Fruit fly (Drosophila melanogaster) whole organism, embryonic: ENCODE data around the gene CG13113.

Experiments
- Aef1 ChIP-seq: fragments of 200-800 bp; sonication (Bioruptor generic); IDR thresholded peaks from 3 replicates; pipeline ENCODE4 v1.3.6; 2022; ENCODE audit warnings: missing biosample characterization, missing genetic modification characterization
- Awh ChIP-seq: fragments of 200-800 bp; sonication (Bioruptor generic); IDR thresholded peaks from 2 replicates; pipeline ENCODE4, ENCODE4 v1.3.6; 2022; ENCODE audit warnings: missing biosample characterization, missing genetic modification characterization
- BtbVII ChIP-seq: fragments of 200-800 bp; sonication (Bioruptor generic); optimal IDR thresholded peaks from 3 replicates; lab custom pipeline; 2017; ENCODE audit warnings: missing biosample characterization, mild to moderate bottlenecking, missing genetic modification characterization
- CG10147 ChIP-seq: fragments of 200-800 bp; sonication (Bioruptor generic); optimal IDR thresholded peaks from 2 replicates; lab custom pipeline; 2019; ENCODE audit warnings: missing biosample characterization, mild to moderate bottlenecking, missing genetic modification characterization, moderate library complexity
- CG10267 ChIP-seq: fragments of 200-800 bp; sonication (Bioruptor generic); optimal IDR thresholded peaks from 2 replicates; lab custom pipeline; 2018; ENCODE audit warnings: missing biosample characterization, mild to moderate bottlenecking, missing genetic modification characterization, moderate library complexity
- CG10274 ChIP-seq: fragments of 200-800 bp; sonication (Bioruptor generic); optimal IDR thresholded peaks from 3 replicates; lab custom pipeline; 2017; ENCODE audit warnings: missing biosample characterization, mild to moderate bottlenecking, missing genetic modification characterization
- CG10321 ChIP-seq: fragments of 200-800 bp; sonication (Bioruptor generic); IDR thresholded peaks from 2 replicates; pipeline ENCODE4 v1.3.6; 2022; ENCODE audit warnings: missing biosample characterization, missing genetic modification characterization
- CG12391 ChIP-seq: fragments of 200-800 bp; sonication (Bioruptor generic); optimal IDR thresholded peaks from 3 replicates; lab custom pipeline; 2018; ENCODE audit warnings: missing biosample characterization, mild to moderate bottlenecking, missing genetic modification characterization, moderate library complexity
- CG15601 ChIP-seq: fragments of 200-800 bp; sonication (Bioruptor generic); optimal IDR thresholded peaks from 3 replicates; lab custom pipeline; 2019; ENCODE audit warnings: missing biosample characterization, mild to moderate bottlenecking, missing genetic modification characterization, moderate library complexity
- CG17359 ChIP-seq: fragments of 200-800 bp; sonication (Bioruptor generic); optimal IDR thresholded peaks from 3 replicates; lab custom pipeline; 2018; ENCODE audit warnings: missing biosample characterization, mild to moderate bottlenecking, missing genetic modification characterization, moderate library complexity
- CG18011 ChIP-seq: fragments of 200-800 bp; sonication (Bioruptor generic); optimal IDR thresholded peaks from 2 replicates; lab custom pipeline; 2017; ENCODE audit warnings: missing biosample characterization, missing genetic modification characterization, mild to moderate bottlenecking, moderate library complexity, missing genotype
- CG18599 ChIP-seq: fragments of 200-800 bp; sonication (Bioruptor generic); optimal IDR thresholded peaks from 3 replicates; lab custom pipeline; 2017; ENCODE audit warnings: missing biosample characterization, missing genetic modification characterization, mild to moderate bottlenecking, moderate library complexity, missing genetic modification reagents
- CG3281 ChIP-seq: fragments of 200-800 bp; sonication (Bioruptor generic); optimal IDR thresholded peaks from 3 replicates; lab custom pipeline; 2017; ENCODE audit warnings: missing biosample characterization, mild to moderate bottlenecking, missing genetic modification characterization
- CG33213 ChIP-seq: fragments of 200-800 bp; sonication (Bioruptor generic); optimal IDR thresholded peaks from 3 replicates; lab custom pipeline; 2016; ENCODE audit warnings: missing biosample characterization, missing genetic modification characterization
- CG33557 ChIP-seq: fragments of 200-800 bp; sonication (Bioruptor generic); optimal IDR thresholded peaks from 2 replicates; lab custom pipeline; 2019; ENCODE audit warnings: missing biosample characterization, mild to moderate bottlenecking, missing genetic modification characterization, moderate library complexity
- CG5180 ChIP-seq: fragments of 200-800 bp; sonication (Bioruptor generic); optimal IDR thresholded peaks from 3 replicates; lab custom pipeline; 2017; ENCODE audit warnings: missing biosample characterization, missing genetic modification characterization, mild to moderate bottlenecking, moderate library complexity, missing genetic modification reagents
- CG6175 ChIP-seq: fragments of 200-800 bp; sonication (Bioruptor generic); IDR thresholded peaks from 3 replicates; pipeline ENCODE4 v1.3.6; 2022; ENCODE audit warnings: missing biosample characterization, missing genetic modification characterization
- CG6813 ChIP-seq: fragments of 200-800 bp; sonication (Bioruptor generic); optimal IDR thresholded peaks from 2 replicates; lab custom pipeline; 2017; ENCODE audit warnings: missing biosample characterization, missing genetic modification characterization, mild to moderate bottlenecking, moderate library complexity, missing genetic modification reagents
- CG7745 ChIP-seq: fragments of 200-800 bp; sonication (Bioruptor generic); optimal IDR thresholded peaks from 2 replicates; lab custom pipeline; 2018; ENCODE audit warnings: missing biosample characterization, mild to moderate bottlenecking, missing genetic modification characterization, moderate library complexity
- CG8290 ChIP-seq, 3 experiments: fragments of 200-800 bp; sonication (Bioruptor generic); optimal IDR thresholded peaks; 2 replicates each; lab custom pipeline; 2016 to 2019; ENCODE audit warnings: missing biosample characterization in 3 of 3, missing genetic modification characterization in 3 of 3, mild to moderate bottlenecking in 2 of 3, moderate library complexity in 1 of 3
- CG8944 ChIP-seq: fragments of 200-800 bp; sonication (Bioruptor generic); optimal IDR thresholded peaks from 3 replicates; lab custom pipeline; 2016; ENCODE audit warnings: missing biosample characterization, missing genetic modification characterization
- Drgx ChIP-seq: fragments of 200-800 bp; sonication (Bioruptor generic); IDR thresholded peaks from 2 replicates; pipeline ENCODE4 v1.3.6; 2022; ENCODE audit warnings: missing biosample characterization, missing genetic modification characterization
- HHEX ChIP-seq: fragments of 200-800 bp; sonication (Bioruptor generic); optimal IDR thresholded peaks from 3 replicates; lab custom pipeline; 2017; ENCODE audit warnings: missing biosample characterization, mild to moderate bottlenecking, missing genetic modification characterization, missing genetic modification reagents
- HLH3B ChIP-seq: fragments of 200-800 bp; sonication (Bioruptor generic); IDR thresholded peaks from 2 replicates; pipeline ENCODE4 v1.3.6; 2022; ENCODE audit warnings: missing biosample characterization, missing genetic modification characterization
- Lpt ChIP-seq: fragments of >200 bp; optimal IDR thresholded peaks from 2 replicates; lab custom pipeline; 2018; ENCODE audit warnings: missing biosample characterization, missing genetic modification characterization
- MTF-1 ChIP-seq: fragments of 200-800 bp; sonication (Bioruptor generic); optimal IDR thresholded peaks from 2 replicates; lab custom pipeline; 2018; ENCODE audit warnings: missing biosample characterization, mild to moderate bottlenecking, missing genetic modification characterization, borderline replicate concordance
- Med ChIP-seq: fragments of 200-800 bp; sonication (Bioruptor generic); peaks from one replicate; lab custom pipeline; 2016; ENCODE audit warnings: missing biosample characterization, missing genetic modification characterization, mild to moderate bottlenecking, inconsistent platforms, moderate library complexity
- Oaz ChIP-seq: fragments of 200-800 bp; sonication (Bioruptor generic); IDR thresholded peaks from 2 replicates; pipeline ENCODE4 v1.3.6; 2022; ENCODE audit warnings: missing biosample characterization, missing genetic modification characterization
- Poxn ChIP-seq: fragments of 200-800 bp; sonication (Bioruptor generic); IDR thresholded peaks from 2 replicates; pipeline ENCODE4 v1.3.6; 2022; ENCODE audit warnings: missing biosample characterization, missing genetic modification characterization
- Rfx ChIP-seq: fragments of 200-800 bp; sonication (Bioruptor generic); IDR thresholded peaks from 2 replicates; pipeline ENCODE4 v1.3.6; 2022; ENCODE audit warnings: missing biosample characterization, missing genetic modification characterization
- Sin3A ChIP-seq: fragments of >200 bp; optimal IDR thresholded peaks from 2 replicates; lab custom pipeline; 2018
- Sox100B ChIP-seq: fragments of 200-800 bp; sonication (Bioruptor generic); optimal IDR thresholded peaks from 3 replicates; lab custom pipeline; 2018; ENCODE audit warnings: missing biosample characterization, mild to moderate bottlenecking, missing genetic modification characterization
- Trl ChIP-seq, 3 experiments: fragments of >200 bp in 2 of 3; fragments of 200-800 bp in 1 of 3; sonication (Bioruptor generic) in 1 of 3; optimal IDR thresholded peaks; 2 replicates in 1 of 3; 3 replicates in 2 of 3; lab custom pipeline; 2016 to 2017; ENCODE audit warnings: missing biosample characterization in 1 of 3, missing genetic modification characterization in 1 of 3
- YL-1 ChIP-seq: fragments of 200-800 bp; sonication (Bioruptor generic); optimal IDR thresholded peaks from 3 replicates; lab custom pipeline; 2017; ENCODE audit warnings: missing biosample characterization, mild to moderate bottlenecking, missing genetic modification characterization
- amos ChIP-seq: fragments of 200-800 bp; sonication (Bioruptor generic); IDR thresholded peaks from 2 replicates; pipeline ENCODE4 v1.3.6; 2022; ENCODE audit warnings: missing biosample characterization, missing genetic modification characterization; ENCODE audit not compliant: partially characterized antibody
- bigmax ChIP-seq: fragments of 200-800 bp; sonication (Bioruptor generic); optimal IDR thresholded peaks from 2 replicates; lab custom pipeline; 2018; ENCODE audit warnings: missing biosample characterization, mild to moderate bottlenecking, missing genetic modification characterization
- bowl ChIP-seq: fragments of 200-800 bp; sonication (Bioruptor generic); IDR thresholded peaks from 2 replicates; pipeline ENCODE4 v1.3.6; 2022; ENCODE audit warnings: missing biosample characterization, missing genetic modification characterization
- ci ChIP-seq: fragments of 200-800 bp; sonication (Bioruptor generic); IDR thresholded peaks from 3 replicates; pipeline ENCODE4 v1.3.6; 2022; ENCODE audit warnings: missing biosample characterization, missing genetic modification characterization
- fd102C ChIP-seq: fragments of 200-800 bp; sonication (Bioruptor generic); optimal IDR thresholded peaks from 2 replicates; lab custom pipeline; 2018; ENCODE audit warnings: missing biosample characterization, mild to moderate bottlenecking, missing genetic modification characterization, moderate library complexity
- fd3F ChIP-seq: fragments of 200-800 bp; sonication (Bioruptor generic); optimal IDR thresholded peaks from 2 replicates; lab custom pipeline; 2018; ENCODE audit warnings: missing biosample characterization, mild to moderate bottlenecking, missing genetic modification characterization, moderate library complexity
- fd64A ChIP-seq: fragments of 200-800 bp; sonication (Bioruptor generic); optimal IDR thresholded peaks from 3 replicates; lab custom pipeline; 2018; ENCODE audit warnings: missing biosample characterization, mild to moderate bottlenecking, missing genetic modification characterization
- gcm ChIP-seq: fragments of 200-800 bp; sonication (Bioruptor generic); optimal IDR thresholded peaks from 2 replicates; lab custom pipeline; 2019; ENCODE audit warnings: missing biosample characterization, mild to moderate bottlenecking, missing genetic modification characterization, moderate library complexity
- gsb ChIP-seq: fragments of 200-800 bp; sonication (Bioruptor generic); IDR thresholded peaks from 2 replicates; pipeline ENCODE4 v1.3.6; 2022; ENCODE audit warnings: missing biosample characterization, missing genetic modification characterization
- h ChIP-seq: fragments of >200 bp; optimal IDR thresholded peaks from 2 replicates; lab custom pipeline; 2017
- hkb ChIP-seq, 2 experiments: fragments of 200-800 bp in 1 of 2; fragments of >200 bp in 1 of 2; sonication (Bioruptor generic) in 1 of 2; IDR thresholded peaks in 1 of 2; optimal IDR thresholded peaks in 1 of 2; 2 replicates each; pipeline versions ENCODE4 v1.3.6 to Lab custom; 2017 to 2022; ENCODE audit warnings: missing biosample characterization in 1 of 2, missing genetic modification characterization in 1 of 2
- pan ChIP-seq, 4 experiments: fragments of >200 bp in 3 of 4; fragments of 200-800 bp in 1 of 4; sonication (Bioruptor generic) in 1 of 4; optimal IDR thresholded peaks in 3 of 4; IDR thresholded peaks in 1 of 4; 2 replicates each; pipeline versions ENCODE4 v1.3.6 to Lab custom; 2017 to 2022; ENCODE audit warnings: missing biosample characterization in 2 of 4, missing genetic modification characterization in 2 of 4, mixed read lengths in 1 of 4
- sim ChIP-seq: fragments of 200-800 bp; sonication (Bioruptor generic); IDR thresholded peaks from 2 replicates; pipeline ENCODE4 v1.3.6; 2022; ENCODE audit warnings: missing biosample characterization, missing genetic modification characterization
- so ChIP-seq: fragments of 200-800 bp; sonication (Bioruptor generic); IDR thresholded peaks from 3 replicates; pipeline ENCODE4 v1.3.6; 2022; ENCODE audit warnings: missing biosample characterization, missing genetic modification characterization

CG13113 gene

dm6 chr2L:9570673-9571193 lies 26.8 kb downstream of the CG13113 start (continued):
- TF ChIP-seq CG10147 (GFP tag; lab: Kevin White, UChicago) (peak; percentile 31), CG7745 (tag; lab: Kevin White, UChicago) (no peak), CG3281 (GFP tag; lab: Kevin White, UChicago) (peak; percentile 29), CG6813 (GFP tag; lab: Kevin White, UChicago) (peak; percentile 49), HHEX (GFP tag; lab: Kevin White, UChicago) (peak; percentile 40), CG17359 (tag; lab: Kevin White, UChicago) (peak; percentile 54), BtbVII (GFP tag; lab: Kevin White, UChicago) (peak; percentile 49), hkb (optimal IDR thresholded peaks at IDR 0.05; lab: Kevin White, UChicago) (no peak), hkb (GFP tag; IDR thresholded peaks at IDR 0.05; lab: Robert Waterston, UW) (peak; percentile 60), CG8290 (GFP tag; optimal IDR thresholded peaks at IDR 0.05; lab: Kevin White, UChicago) (no peak), CG8290 (tag; optimal IDR thresholded peaks at IDR 0.05; lab: Kevin White, UChicago) (peak in 1 of 2 experiments; percentile 76), Rfx (GFP tag; lab: Robert Waterston, UW) (0 out of 2 replicates have a peak, but pooled peaks have one; percentile 6), CG18599 (GFP tag; lab: Kevin White, UChicago) (peak; percentile 37), CG10321 (GFP tag; lab: Robert Waterston, UW) (no peak), CG5180 (GFP tag; lab: Kevin White, UChicago) (peak; percentile 73), sim (GFP tag; lab: Robert Waterston, UW) (no peak), Med (peak; percentile 55), Trl (optimal IDR thresholded peaks at IDR 0.05; lab: Kevin White, UChicago) (peak in 1 of 2 experiments; percentile 7), Trl (GFP tag; optimal IDR thresholded peaks at IDR 0.05; lab: Kevin White, UChicago) (no peak), gcm (GFP tag; lab: Kevin White, UChicago) (peak; percentile 39), ci (GFP tag; lab: Robert Waterston, UW) (peak; percentile 72; the same call in 1 of the 3 replicates), CG12391 (no peak), Sin3A (no peak), fd102C (GFP tag; lab: Kevin White, UChicago) (no peak), Aef1 (peak; percentile 21; the same call in 1 of the 3 replicates), Oaz (no peak), Poxn (GFP tag; lab: Robert Waterston, UW) (no peak), bigmax (GFP tag; lab: Kevin White, UChicago) (no peak), pan (optimal IDR thresholded peaks at IDR 0.05; lab: Kevin White, UChicago) (no peak), pan (GFP tag; optimal IDR thresholded peaks at IDR 0.05 in 1 of 2, IDR thresholded peaks at IDR 0.05 in 1 of 2) (no peak), CG6175 (GFP tag; lab: Robert Waterston, UW) (no peak), MTF-1 (GFP tag; lab: Kevin White, UChicago) (peak; percentile 22), amos (GFP tag; lab: Robert Waterston, UW) (no peak), HLH3B (GFP tag; lab: Robert Waterston, UW) (peak; percentile 17; the same call in 1 of the 2 replicates), Lpt (no peak), gsb (GFP tag; lab: Robert Waterston, UW) (0 out of 2 replicates have a peak, but pooled peaks have one; percentile 10), bowl (GFP tag; lab: Robert Waterston, UW) (0 out of 2 replicates have a peak, but pooled peaks have one; percentile 18), CG10274 (no peak), YL-1 (peak; percentile 8), Drgx (GFP tag; lab: Robert Waterston, UW) (no peak), CG33557 (GFP tag; lab: Kevin White, UChicago) (no peak), so (peak; percentile 50; the same call in 2 of the 3 replicates), CG33213 (GFP tag; lab: Kevin White, UChicago) (peak; percentile 3), fd3F (GFP tag; lab: Kevin White, UChicago) (peak; percentile 49), h (lab: Kevin White, UChicago) (no peak), CG15601 (tag; lab: Kevin White, UChicago) (peak; percentile 17), CG18011 (GFP tag; lab: Kevin White, UChicago) (peak; percentile 94), Sox100B (GFP tag; lab: Kevin White, UChicago) (peak; percentile 28), CG10267 (no peak), fd64A (GFP tag; lab: Kevin White, UChicago) (peak; percentile 67), Awh (peak; percentile 36; the same call in 1 of the 2 replicates), CG8944 (GFP tag; lab: Kevin White, UChicago) (no peak)
